Worm (Caenorhabditis elegans): Measurements from ENCODE around the gene B0294.1.

DNA sequence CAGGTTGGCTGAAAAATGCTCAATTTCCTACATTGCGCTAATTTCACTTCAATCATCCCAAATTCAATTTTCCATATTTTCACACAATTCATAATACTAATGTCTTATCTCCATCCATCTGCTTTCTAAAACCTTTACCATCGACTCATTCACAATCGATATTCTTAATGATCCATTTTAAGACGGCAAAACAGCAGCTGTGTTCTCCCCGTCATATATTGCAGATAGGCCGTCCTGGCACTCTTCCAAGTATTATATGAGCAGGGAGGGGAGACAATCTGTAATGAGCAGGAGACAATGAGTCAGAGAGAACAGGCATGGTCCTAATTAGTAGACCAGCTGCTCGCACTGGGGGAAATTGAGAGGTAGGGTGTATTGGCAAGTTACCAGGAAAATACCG, 39.4 kb downstream of the B0294.1 start:
- TF ChIP-seq unc-62 (GFP tag; optimal IDR thresholded peaks at IDR 0.05) = no peak
- no peak for TF ChIP-seq sea-2 (GFP tag; IDR thresholded peaks at IDR 0.05)
- no peak for TF ChIP-seq die-1 (tag; optimal IDR thresholded peaks at IDR 0.05)
- no peak for TF ChIP-seq snpc-4 (GFP tag; optimal IDR thresholded peaks at IDR 0.05)
- no peak for TF ChIP-seq snpc-4 (tag; optimal IDR thresholded peaks at IDR 0.05)
- TF ChIP-seq ama-1 (optimal IDR thresholded peaks at IDR 0.05) = no peak
- TF ChIP-seq ama-1 (GFP tag; optimal IDR thresholded peaks at IDR 0.05) = no peak
- no peak for TF ChIP-seq ceh-91 (GFP tag; IDR thresholded peaks at IDR 0.05)
- TF ChIP-seq ZK185.1 (tag; optimal IDR thresholded peaks at IDR 0.05; ENCODE audit: poor library complexity, severe bottlenecking) = no peak
- no peak for TF ChIP-seq pha-4 (tag; optimal IDR thresholded peaks at IDR 0.05)
- TF ChIP-seq zfh-2 (GFP tag; conservative IDR thresholded peaks at IDR 0.05) = no peak
- TF ChIP-seq ceh-100 (GFP tag; IDR thresholded peaks at IDR 0.05) = no peak

Data from whole organism, young adult.